Fruit fly (Drosophila melanogaster): ENCODE measurements around the gene ome.
A peak's percentile ranks its signal among the peaks of the same experiment; 100 is the strongest.

The ome gene

dm6 chr3L:14733417-14733816 lies 60.8 kb downstream of the ome start, which contains the start of gene CG13471:
Gene CG13471 (minus strand): TSS chr3L:14733517.
- no peak for TF ChIP-seq noc (tag; optimal IDR thresholded peaks at IDR 0.05)

DNA sequence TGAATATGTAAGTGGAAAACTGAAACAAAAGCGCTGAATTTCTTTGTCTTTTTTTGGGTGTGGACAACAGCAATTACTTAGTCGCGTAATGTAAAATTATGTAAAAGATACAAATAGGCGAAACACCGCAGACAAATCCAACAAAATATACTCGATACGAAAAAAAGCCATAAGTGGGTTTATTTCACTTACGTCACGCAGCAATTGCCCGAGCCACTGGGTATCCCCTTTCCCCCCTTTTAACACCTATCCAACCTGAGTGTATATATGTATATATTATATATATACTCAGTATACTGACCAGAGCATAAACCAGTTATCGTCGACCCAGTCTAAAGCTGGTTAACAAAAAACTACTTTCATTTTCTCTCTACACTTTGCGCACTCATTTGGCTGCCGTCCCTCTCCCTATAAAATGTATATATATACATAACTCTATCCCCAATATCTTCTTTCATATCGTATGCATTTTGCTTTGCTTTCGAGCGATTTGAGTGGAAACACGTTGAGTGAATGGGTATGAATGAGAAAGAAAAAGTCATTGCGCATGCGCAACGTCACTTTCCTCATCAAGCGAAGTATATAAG lies 70.6 kb downstream of the ome start:
- TF ChIP-seq noc (tag; optimal IDR thresholded peaks at IDR 0.05): no peak

dm6 chr3L:14751056-14751671 lies 78.5 kb downstream of the ome start:
- no peak for TF ChIP-seq noc (tag; optimal IDR thresholded peaks at IDR 0.05)

- no peak for TF ChIP-seq noc (tag; optimal IDR thresholded peaks at IDR 0.05)
Observed at dm6 chr3L:14752816-14753215, 80.2 kb downstream of the ome start.

- no peak for TF ChIP-seq noc (tag; optimal IDR thresholded peaks at IDR 0.05)
Observed at dm6 chr3L:14755046-14755643, 82.5 kb downstream of the ome start.

dm6 chr3L:14755951-14756723 lies 83.5 kb downstream of the ome start:
- peak; percentile 93 for TF ChIP-seq noc (tag; optimal IDR thresholded peaks at IDR 0.05)

dm6 chr3L:14756724-14757463 lies 84.3 kb downstream of the ome start:
- peak; percentile 86 for TF ChIP-seq noc (tag; optimal IDR thresholded peaks at IDR 0.05)

dm6 chr3L:14757464-14758384 lies 85.1 kb downstream of the ome start, which contains the start of gene CG42507:
Gene CG42507 (minus strand): TSS chr3L:14757962.
- peak; percentile 45 for TF ChIP-seq noc (tag; optimal IDR thresholded peaks at IDR 0.05)

- TF ChIP-seq noc (tag; optimal IDR thresholded peaks at IDR 0.05): no peak
Observed at dm6 chr3L:14758730-14759096, 86.1 kb downstream of the ome start.

- TF ChIP-seq noc (tag; optimal IDR thresholded peaks at IDR 0.05): peak; percentile 100
Observed at dm6 chr3L:14759097-14759795, 86.6 kb downstream of the ome start.

dm6 chr3L:14759984-14760626 lies 87.5 kb downstream of the ome start:
- TF ChIP-seq noc (tag; optimal IDR thresholded peaks at IDR 0.05): peak; percentile 21

DNA sequence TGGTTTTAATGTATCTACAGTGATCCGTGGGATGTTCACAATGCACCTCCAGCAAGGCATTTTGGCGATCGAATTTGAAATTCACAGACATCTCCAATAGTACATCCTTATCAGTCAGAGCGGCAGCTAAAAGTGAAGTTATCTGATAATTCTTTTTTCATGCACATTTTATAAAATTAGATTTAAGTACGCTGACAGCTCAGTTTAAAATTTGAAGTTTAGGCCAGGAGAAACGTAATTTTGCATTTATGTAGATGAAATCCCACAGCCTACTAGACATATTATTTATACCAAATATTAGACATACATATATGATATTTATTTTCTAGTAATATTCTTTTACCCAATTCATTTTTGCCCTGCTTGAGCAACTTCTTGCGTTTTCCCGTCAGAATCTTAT lies 88.3 kb downstream of the ome start, which contains the start of gene Trl:
TSS of gene Trl (minus strand) at position 101 of the 400 bp plus-strand sequence.
- TF ChIP-seq noc (tag; optimal IDR thresholded peaks at IDR 0.05): no peak

Measured in whole organism, larva.